Worm (Caenorhabditis elegans): ENCODE results near the gene srt-55.

srt-55 gene

ce11 chrIII:10096525-10096972, 9.7 kb downstream of the srt-55 start:
- peak; percentile 54 for TF ChIP-seq elt-1 (tag; optimal IDR thresholded peaks at IDR 0.05)
- TF ChIP-seq lin-39 (tag; optimal IDR thresholded peaks at IDR 0.05): peak; percentile 83
- TF ChIP-seq ceh-9 (tag; optimal IDR thresholded peaks at IDR 0.05): no peak
- TF ChIP-seq jun-1 (tag; optimal IDR thresholded peaks at IDR 0.05): peak; percentile 90
- no peak for TF ChIP-seq eor-1 (tag; optimal IDR thresholded peaks at IDR 0.05)
- TF ChIP-seq zag-1 (tag; optimal IDR thresholded peaks at IDR 0.05): peak; percentile 66
- peak; percentile 77 for TF ChIP-seq nhr-43 (tag; optimal IDR thresholded peaks at IDR 0.05; ENCODE audit: poor library complexity, severe bottlenecking)
- TF ChIP-seq ztf-11 (tag; optimal IDR thresholded peaks at IDR 0.05): no peak
- peak; percentile 95 for TF ChIP-seq ceh-28 (tag; optimal IDR thresholded peaks at IDR 0.05)
- peak; percentile 76 for TF ChIP-seq lsy-12 (tag; optimal IDR thresholded peaks at IDR 0.05)
- TF ChIP-seq tbx-2 (tag; optimal IDR thresholded peaks at IDR 0.05): peak; percentile 67
- TF ChIP-seq fos-1 (tag; optimal IDR thresholded peaks at IDR 0.05): no peak
- TF ChIP-seq mdl-1 (tag; optimal IDR thresholded peaks at IDR 0.05): peak; percentile 96
- TF ChIP-seq nhr-25 (tag; optimal IDR thresholded peaks at IDR 0.05): peak; percentile 90
- TF ChIP-seq nhr-77 (tag; optimal IDR thresholded peaks at IDR 0.05): peak; percentile 80
- TF ChIP-seq R02D3.7 (tag; optimal IDR thresholded peaks at IDR 0.05): peak; percentile 77
- peak; percentile 76 for TF ChIP-seq lin-15B (tag; optimal IDR thresholded peaks at IDR 0.05)
- no peak for TF ChIP-seq nhr-237 (tag; optimal IDR thresholded peaks at IDR 0.05)
- peak; percentile 96 for TF ChIP-seq unc-62 (GFP tag; optimal IDR thresholded peaks at IDR 0.05)
- no peak for TF ChIP-seq ztf-4 (tag; optimal IDR thresholded peaks at IDR 0.05)
- peak; percentile 47 for TF ChIP-seq egl-27 (tag; optimal IDR thresholded peaks at IDR 0.05)
- peak; percentile 99 for TF ChIP-seq hmg-11 (tag; optimal IDR thresholded peaks at IDR 0.05)
- TF ChIP-seq nhr-11 (tag; optimal IDR thresholded peaks at IDR 0.05): peak; percentile 16
- TF ChIP-seq nhr-23 (tag; optimal IDR thresholded peaks at IDR 0.05): peak; percentile 79
- TF ChIP-seq skn-1 (tag; optimal IDR thresholded peaks at IDR 0.05): peak; percentile 62
- TF ChIP-seq nfya-1 (tag; optimal IDR thresholded peaks at IDR 0.05; ENCODE audit: insufficient read depth): peak; percentile 99
- peak; percentile 96 for TF ChIP-seq pha-4 (tag; optimal IDR thresholded peaks at IDR 0.05)
- TF ChIP-seq ceh-82 (tag; optimal IDR thresholded peaks at IDR 0.05): peak; percentile 85
- TF ChIP-seq fkh-2 (tag; optimal IDR thresholded peaks at IDR 0.05): no peak
- TF ChIP-seq pqm-1 (tag; optimal IDR thresholded peaks at IDR 0.05): peak; percentile 72
- TF ChIP-seq daf-12 (tag; optimal IDR thresholded peaks at IDR 0.05): no peak
- TF ChIP-seq elt-2 (tag; optimal IDR thresholded peaks at IDR 0.05): peak; percentile 78
- peak; percentile 52 for TF ChIP-seq snpc-4 (tag; optimal IDR thresholded peaks at IDR 0.05)
- TF ChIP-seq egl-5 (tag; optimal IDR thresholded peaks at IDR 0.05): peak; percentile 80

- TF ChIP-seq nhr-11 (tag; optimal IDR thresholded peaks at IDR 0.05): no peak
- TF ChIP-seq pha-4 (tag; optimal IDR thresholded peaks at IDR 0.05): peak; percentile 47
- TF ChIP-seq egl-27 (tag; optimal IDR thresholded peaks at IDR 0.05): no peak
- TF ChIP-seq nfya-1 (tag; optimal IDR thresholded peaks at IDR 0.05; ENCODE audit: insufficient read depth): peak; percentile 34
- peak; percentile 33 for TF ChIP-seq elt-2 (tag; optimal IDR thresholded peaks at IDR 0.05)
- peak; percentile 52 for TF ChIP-seq ama-1 (optimal IDR thresholded peaks at IDR 0.05)
These were observed 10.9 kb downstream of the srt-55 start for ce11 chrIII:10095377-10095776.

- no peak for TF ChIP-seq ceh-82 (tag; optimal IDR thresholded peaks at IDR 0.05)
- no peak for TF ChIP-seq fos-1 (tag; optimal IDR thresholded peaks at IDR 0.05)
- peak; percentile 11 for TF ChIP-seq tbx-2 (tag; optimal IDR thresholded peaks at IDR 0.05)
- TF ChIP-seq skn-1 (tag; optimal IDR thresholded peaks at IDR 0.05): no peak
- no peak for TF ChIP-seq nhr-12 (tag; optimal IDR thresholded peaks at IDR 0.05)
- TF ChIP-seq egl-5 (tag; optimal IDR thresholded peaks at IDR 0.05): peak; percentile 6
- TF ChIP-seq lsy-12 (tag; optimal IDR thresholded peaks at IDR 0.05): peak; percentile 52
- no peak for TF ChIP-seq elt-3 (tag; optimal IDR thresholded peaks at IDR 0.05)
- no peak for TF ChIP-seq sea-2 (GFP tag; optimal IDR thresholded peaks at IDR 0.05)
- TF ChIP-seq elt-2 (tag; optimal IDR thresholded peaks at IDR 0.05): no peak
- TF ChIP-seq nhr-77 (tag; optimal IDR thresholded peaks at IDR 0.05): no peak
- peak; percentile 93 for TF ChIP-seq nfya-1 (tag; optimal IDR thresholded peaks at IDR 0.05; ENCODE audit: insufficient read depth)
- no peak for TF ChIP-seq R02D3.7 (tag; optimal IDR thresholded peaks at IDR 0.05)
- no peak for TF ChIP-seq ztf-4 (tag; optimal IDR thresholded peaks at IDR 0.05)
- TF ChIP-seq nhr-43 (tag; optimal IDR thresholded peaks at IDR 0.05; ENCODE audit: poor library complexity, severe bottlenecking): peak; percentile 63
- TF ChIP-seq ZK546.5 (tag; optimal IDR thresholded peaks at IDR 0.05): no peak
- peak; percentile 55 for TF ChIP-seq nhr-23 (tag; optimal IDR thresholded peaks at IDR 0.05)
- peak; percentile 86 for TF ChIP-seq nhr-25 (tag; optimal IDR thresholded peaks at IDR 0.05)
- TF ChIP-seq nhr-237 (tag; optimal IDR thresholded peaks at IDR 0.05): no peak
- peak; percentile 51 for TF ChIP-seq lin-15B (tag; optimal IDR thresholded peaks at IDR 0.05)
- no peak for TF ChIP-seq fkh-10 (GFP tag; optimal IDR thresholded peaks at IDR 0.05)
- TF ChIP-seq egl-27 (tag; optimal IDR thresholded peaks at IDR 0.05): no peak
- TF ChIP-seq lin-39 (tag; optimal IDR thresholded peaks at IDR 0.05): peak; percentile 50
These were observed 11.8 kb downstream of the srt-55 start for ce11 chrIII:10094538-10094937.
